Fruit fly (Drosophila melanogaster) Kc167 (cell line): Measurements from ENCODE around the gene CG42674.

ENCODE experiments used
- Myc ChIP-seq: fragments of >200 bp; optimal IDR thresholded peaks from 2 replicates; lab custom pipeline; 2017; ENCODE audit warnings: missing external identifiers
- Sin3A ChIP-seq: fragments of >200 bp; optimal IDR thresholded peaks from 2 replicates; lab custom pipeline; 2018; ENCODE audit warnings: missing external identifiers
- h ChIP-seq: fragments of >200 bp; optimal IDR thresholded peaks from 3 replicates; lab custom pipeline; 2018; ENCODE audit warnings: missing external identifiers
- insv ChIP-seq: fragments of >200 bp; optimal IDR thresholded peaks from 3 replicates; lab custom pipeline; 2018; ENCODE audit warnings: missing external identifiers
- psq ChIP-seq: fragments of >200 bp; optimal IDR thresholded peaks from 2 replicates; lab custom pipeline; 2017; ENCODE audit warnings: missing external identifiers
- ttk ChIP-seq: sonication (Bioruptor generic); optimal IDR thresholded peaks from 2 replicates; lab custom pipeline; 2017; ENCODE audit warnings: missing external identifiers

Gene CG42674

DNA sequence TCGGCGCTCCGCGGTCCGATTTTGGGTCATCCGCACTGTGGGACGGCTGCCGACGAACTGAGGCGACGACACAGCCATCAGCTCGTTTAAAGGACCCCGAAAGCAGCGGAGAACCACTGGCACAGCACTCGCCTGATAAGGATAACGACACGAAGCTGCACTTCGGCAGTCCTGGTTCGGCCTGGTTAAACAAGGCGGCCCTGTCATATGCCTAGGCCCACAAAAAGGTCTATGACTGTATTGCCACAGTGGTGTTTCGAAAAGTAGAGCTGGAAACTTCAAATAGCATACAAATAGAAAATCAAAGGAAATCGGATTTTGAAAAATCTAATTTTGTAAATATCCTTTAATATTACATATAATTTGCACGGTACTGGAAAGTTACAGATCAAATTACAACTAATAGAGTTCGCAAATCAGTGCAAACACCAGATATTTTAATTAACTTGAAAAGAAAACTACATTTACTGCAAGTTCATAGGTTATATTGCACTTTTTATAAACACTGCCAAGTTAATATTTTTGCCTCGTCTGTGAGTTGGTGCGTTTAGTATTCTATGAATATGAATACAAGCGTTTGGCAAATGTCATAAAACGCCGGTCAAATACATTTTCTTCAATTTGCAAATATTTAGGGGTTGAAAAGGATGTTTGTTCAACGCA lies 12.8 kb downstream of the CG42674 start:
- TF ChIP-seq Myc (no peak), h (no peak), Sin3A (lab: Kevin White, UChicago) (no peak), insv (lab: Kevin White, UChicago) (no peak), psq (lab: Kevin White, UChicago) (no peak), ttk (lab: Kevin White, UChicago) (no peak)

DNA sequence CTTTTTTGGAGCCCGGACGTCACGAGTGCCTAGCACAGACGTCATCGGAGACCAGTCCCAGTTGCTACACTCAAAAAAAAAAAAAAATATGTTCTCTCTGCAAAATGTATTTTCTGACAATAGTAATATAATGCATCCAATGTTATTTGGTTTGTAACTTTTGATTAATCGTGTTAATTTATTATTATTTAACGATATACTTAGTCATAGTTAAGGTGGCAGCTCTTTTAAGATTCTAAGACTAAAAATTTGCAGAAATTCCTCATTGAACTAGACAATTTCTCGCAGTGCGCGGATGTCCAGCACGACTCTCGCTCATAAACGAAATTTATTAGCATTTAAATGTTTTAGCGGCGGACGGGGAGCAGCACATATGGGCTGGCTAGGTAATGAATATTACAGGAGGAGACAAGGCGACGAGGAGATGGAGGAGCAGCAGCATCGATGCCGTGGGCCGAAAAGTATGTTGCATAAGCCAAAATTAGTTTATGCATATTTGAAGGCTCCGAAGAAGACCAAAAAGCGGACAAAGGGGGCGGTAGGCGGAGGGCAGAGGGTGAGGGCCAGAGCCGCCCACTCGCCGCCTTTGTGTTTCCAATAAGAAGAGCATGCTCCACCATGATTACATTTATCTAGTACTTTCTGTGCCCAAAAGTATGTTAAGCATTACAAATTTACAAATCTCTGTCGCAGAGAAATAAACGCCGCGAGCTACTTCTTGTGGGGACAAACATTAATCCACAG lies 14.6 kb downstream of the CG42674 start:
- TF ChIP-seq psq (lab: Kevin White, UChicago) (no peak), ttk (lab: Kevin White, UChicago) (no peak), insv (lab: Kevin White, UChicago) (no peak), Sin3A (lab: Kevin White, UChicago) (no peak), h (no peak)

DNA sequence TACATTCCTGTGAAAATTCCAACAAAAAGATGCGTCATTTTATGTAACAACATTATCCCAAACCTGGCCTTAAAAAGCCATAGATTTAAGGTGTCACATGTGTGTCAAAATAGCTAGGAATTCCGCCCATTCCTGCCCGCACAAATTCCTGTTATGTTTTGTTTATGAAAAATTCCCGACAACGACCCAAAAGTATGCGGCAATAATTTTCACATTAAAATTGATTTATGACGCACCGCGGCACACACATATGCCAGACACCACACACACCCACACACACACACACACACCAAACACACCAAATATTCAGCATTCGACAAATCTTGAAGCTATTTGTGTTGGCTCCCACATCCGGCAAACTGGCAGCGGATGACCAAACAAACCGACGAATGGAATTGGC lies 15.3 kb downstream of the CG42674 start:
- TF ChIP-seq ttk (lab: Kevin White, UChicago), result no peak
- no peak for TF ChIP-seq insv (lab: Kevin White, UChicago)
- no peak for TF ChIP-seq Sin3A (lab: Kevin White, UChicago)
- no peak for TF ChIP-seq h
- no peak for TF ChIP-seq psq (lab: Kevin White, UChicago)
- no peak for TF ChIP-seq Myc

DNA sequence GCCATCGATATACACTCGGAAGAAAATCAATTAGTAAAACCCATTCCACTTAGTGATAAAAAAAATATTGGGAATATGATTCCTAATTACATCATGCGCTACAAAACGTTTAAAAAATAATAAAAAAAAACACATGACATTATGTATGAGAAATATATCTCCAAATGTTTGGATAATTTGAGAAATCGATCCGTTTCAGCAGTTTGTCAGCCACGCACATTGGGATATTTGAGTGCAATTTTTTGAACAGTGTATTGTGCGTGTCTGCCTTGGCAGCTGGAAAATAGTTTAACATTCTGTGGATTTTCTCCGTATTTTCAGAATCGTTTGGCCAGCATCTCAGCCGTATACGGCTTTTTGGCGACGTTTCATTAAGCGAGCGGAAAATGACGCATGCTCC lies 20.0 kb downstream of the CG42674 start:
- TF ChIP-seq h, result no peak
- no peak for TF ChIP-seq Myc
- TF ChIP-seq ttk (lab: Kevin White, UChicago), result no peak
- TF ChIP-seq insv (lab: Kevin White, UChicago), result no peak

- no peak for TF ChIP-seq Sin3A (lab: Kevin White, UChicago)
- TF ChIP-seq psq (lab: Kevin White, UChicago), result no peak
- no peak for TF ChIP-seq insv (lab: Kevin White, UChicago)
- TF ChIP-seq Myc, result no peak
- no peak for TF ChIP-seq h
- TF ChIP-seq ttk (lab: Kevin White, UChicago), result no peak
These were observed 20.4 kb downstream of the CG42674 start for dm6 chr3L:20177697-20178096.

DNA sequence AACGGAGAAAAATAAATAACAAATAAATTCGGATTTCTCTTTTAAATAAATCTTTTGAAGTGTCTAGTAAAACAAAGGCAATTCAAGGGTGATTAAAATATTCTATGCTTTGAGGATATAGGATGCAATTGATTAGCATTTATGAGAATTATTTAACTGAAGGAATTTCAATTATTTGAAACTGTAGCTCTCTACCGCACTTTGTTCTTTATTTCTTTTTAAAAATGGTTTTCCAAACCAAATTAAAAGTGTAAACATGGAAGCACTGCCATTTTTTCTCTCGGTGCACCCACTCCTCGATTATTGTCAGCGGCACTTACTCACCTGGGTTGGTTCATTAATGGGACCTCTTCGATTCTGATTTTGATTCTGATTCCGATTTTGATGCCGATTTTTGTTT lies 30.0 kb downstream of the CG42674 start:
- no peak for TF ChIP-seq insv (lab: Kevin White, UChicago)

DNA sequence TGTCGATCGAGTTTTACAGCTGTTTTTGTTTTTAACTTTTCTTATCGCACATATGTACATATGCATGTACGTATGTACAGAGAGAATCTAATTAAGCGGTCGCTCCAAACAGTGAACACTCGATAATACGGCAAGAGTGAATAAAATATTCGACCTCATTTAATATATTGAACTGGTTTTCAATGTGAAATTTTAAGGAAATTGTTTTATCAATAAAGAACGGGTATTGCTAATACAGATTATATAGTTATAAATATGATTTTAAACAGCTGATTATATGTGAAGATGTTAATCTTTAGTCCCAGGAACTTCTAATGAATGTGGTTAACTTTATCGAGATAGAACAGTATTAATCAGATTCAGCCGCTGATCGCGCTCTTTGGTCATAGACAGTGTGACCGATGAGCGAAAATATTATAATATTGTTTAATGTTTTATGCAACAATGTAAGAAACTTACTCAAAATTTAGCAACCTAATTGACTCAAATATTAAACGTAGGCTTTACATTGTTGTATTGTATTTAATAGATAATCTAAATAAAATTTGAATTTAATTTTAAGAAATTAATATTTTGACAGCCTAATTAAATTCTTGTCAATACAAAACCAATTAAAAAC lies 57.4 kb downstream of the CG42674 start, which contains the start of gene CG7328:
CG7328 (minus strand) TSS at position 19 of the 619 bp plus-strand sequence.
- no peak for TF ChIP-seq psq (lab: Kevin White, UChicago)
- TF ChIP-seq Myc, result no peak
- TF ChIP-seq insv (lab: Kevin White, UChicago), result no peak
- TF ChIP-seq h, result no peak
- TF ChIP-seq Sin3A (lab: Kevin White, UChicago), result no peak
- no peak for TF ChIP-seq ttk (lab: Kevin White, UChicago)

- TF ChIP-seq insv (lab: Kevin White, UChicago), result no peak
- TF ChIP-seq psq (lab: Kevin White, UChicago), result no peak
- TF ChIP-seq Sin3A (lab: Kevin White, UChicago), result no peak
- TF ChIP-seq h, result no peak
- no peak for TF ChIP-seq Myc
- no peak for TF ChIP-seq ttk (lab: Kevin White, UChicago)
These were observed 59.8 kb downstream of the CG42674 start for dm6 chr3L:20138327-20138726.

- TF ChIP-seq insv (lab: Kevin White, UChicago), result no peak
- TF ChIP-seq ttk (lab: Kevin White, UChicago), result no peak
- TF ChIP-seq Myc, result no peak
- TF ChIP-seq h, result no peak
- TF ChIP-seq Sin3A (lab: Kevin White, UChicago), result no peak
- no peak for TF ChIP-seq psq (lab: Kevin White, UChicago)
These were observed 64.9 kb downstream of the CG42674 start, which contains the start of gene CG7335 for dm6 chr3L:20133168-20133567. TSS of gene CG7335 (minus strand) at chr3L:20133268.

- TF ChIP-seq Myc, result no peak
- no peak for TF ChIP-seq h
- TF ChIP-seq insv (lab: Kevin White, UChicago), result no peak
- no peak for TF ChIP-seq Sin3A (lab: Kevin White, UChicago)
- TF ChIP-seq psq (lab: Kevin White, UChicago), result no peak
- no peak for TF ChIP-seq ttk (lab: Kevin White, UChicago)
These were observed 66.5 kb downstream of the CG42674 start, which contains the start of gene obst-J for dm6 chr3L:20131643-20132042. TSS of gene obst-J (minus strand) at chr3L:20131743.

- no peak for TF ChIP-seq h
- TF ChIP-seq Myc, result no peak
- TF ChIP-seq Sin3A (lab: Kevin White, UChicago), result no peak
- no peak for TF ChIP-seq ttk (lab: Kevin White, UChicago)
- no peak for TF ChIP-seq insv (lab: Kevin White, UChicago)
- TF ChIP-seq psq (lab: Kevin White, UChicago), result no peak
These were observed 69.1 kb downstream of the CG42674 start, which contains the start of gene gig for dm6 chr3L:20129032-20129431. TSS of gene gig (plus strand) at chr3L:20129181.

DNA sequence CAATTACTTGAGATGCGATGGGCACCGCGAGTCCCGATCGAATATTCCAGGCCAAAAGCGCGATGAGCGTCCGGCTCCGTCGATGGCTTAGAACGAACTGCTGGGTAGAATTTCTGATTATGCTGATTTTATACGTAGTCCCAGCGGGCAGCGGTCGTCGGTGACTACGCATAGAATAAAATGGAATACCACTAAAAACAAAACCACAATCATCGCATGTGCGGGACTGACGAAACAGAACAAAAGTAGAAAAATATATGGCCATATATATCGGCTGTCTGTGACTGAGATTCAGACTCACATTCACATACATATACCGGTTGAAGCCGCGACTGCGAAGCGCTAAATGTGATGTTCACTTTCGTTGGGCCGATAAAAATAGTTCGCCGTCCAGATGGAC lies 70.8 kb downstream of the CG42674 start, which contains the start of gene CG7365:
CG7365 (minus strand) TSS at position 101 of the 400 bp plus-strand sequence.
- no peak for TF ChIP-seq Sin3A (lab: Kevin White, UChicago)
- no peak for TF ChIP-seq h
